Fruit fly (Drosophila melanogaster) whole organism, pupa: ENCODE measurements around the gene CG4338.

Source experiments
- CG10348 ChIP-seq: fragments of 200-800 bp; sonication (Bioruptor generic); IDR thresholded peaks from 2 replicates; pipeline ENCODE4 v1.3.6; 2022; ENCODE audit warnings: missing biosample characterization, missing genetic modification characterization
- CG14655 ChIP-seq: fragments of 200-800 bp; sonication (Bioruptor generic); optimal IDR thresholded peaks from 3 replicates; lab custom pipeline; 2017; ENCODE audit warnings: mild to moderate bottlenecking, missing biosample characterization, missing genetic modification reagents, missing genetic modification characterization
- CG34367 ChIP-seq: fragments of 200-800 bp; sonication (Bioruptor generic); optimal IDR thresholded peaks from 2 replicates; lab custom pipeline; 2018; ENCODE audit warnings: missing biosample characterization, mild to moderate bottlenecking, missing genetic modification characterization
- CG4496 ChIP-seq: fragments of 200-800 bp; sonication (Bioruptor generic); IDR thresholded peaks from 3 replicates; pipeline ENCODE4 v1.3.6; 2022; ENCODE audit warnings: missing biosample characterization, missing genetic modification characterization
- D1 ChIP-seq: fragments of 200-800 bp; sonication (Bioruptor generic); optimal IDR thresholded peaks from 2 replicates; lab custom pipeline; 2018; ENCODE audit warnings: missing biosample characterization, mild to moderate bottlenecking, missing genetic modification characterization, moderate library complexity
- EcR ChIP-seq: fragments of 200-800 bp; sonication (Bioruptor generic); optimal IDR thresholded peaks from 3 replicates; lab custom pipeline; 2019; ENCODE audit warnings: missing biosample characterization, missing genetic modification characterization, mild to moderate bottlenecking, moderate library complexity, missing genetic modification reagents
- Pif1A ChIP-seq: fragments of 200-800 bp; sonication (Bioruptor generic); optimal IDR thresholded peaks from 3 replicates; lab custom pipeline; 2016; ENCODE audit warnings: missing biosample characterization, missing genetic modification characterization
- Snoo ChIP-seq: fragments of 200-800 bp; sonication (Bioruptor generic); optimal IDR thresholded peaks from 3 replicates; lab custom pipeline; 2017; ENCODE audit warnings: missing biosample characterization, mild to moderate bottlenecking, missing genetic modification characterization, inconsistent platforms
- rn ChIP-seq: fragments of 200-800 bp; sonication (Bioruptor generic); IDR thresholded peaks from 2 replicates; pipeline ENCODE4 v1.3.6; 2022; ENCODE audit warnings: missing biosample characterization, missing genetic modification characterization

dm6 chr3R:15268856-15269255 is 6.5 kb upstream of the CG4338 start:
- TF ChIP-seq Snoo (tag; lab: Kevin White, UChicago) (no peak), D1 (no peak), EcR (no peak), CG4496 (GFP tag; lab: Robert Waterston, UW) (no peak), rn (GFP tag; lab: Robert Waterston, UW) (no peak), CG34367 (tag; lab: Kevin White, UChicago) (no peak), CG14655 (GFP tag; lab: Kevin White, UChicago) (no peak), Pif1A (no peak), CG10348 (GFP tag; lab: Robert Waterston, UW) (no peak)
